Fruit fly (Drosophila melanogaster) whole organism, embryonic: ENCODE data around the gene CG45061.
A peak's percentile ranks its signal among the peaks of the same experiment; 100 is the strongest.

Experiments used
- ATbp ChIP-seq: fragments of 200-800 bp; sonication (Bioruptor generic); optimal IDR thresholded peaks from 2 replicates; lab custom pipeline; 2017; ENCODE audit warnings: missing biosample characterization, mild to moderate bottlenecking, missing genetic modification characterization, missing genetic modification reagents
- Asciz ChIP-seq: fragments of 200-800 bp; sonication (Bioruptor generic); optimal IDR thresholded peaks from 2 replicates; lab custom pipeline; 2017; ENCODE audit warnings: missing biosample characterization, mild to moderate bottlenecking, missing genetic modification characterization, missing genetic modification reagents
- Atf6 ChIP-seq: fragments of 200-800 bp; sonication (Bioruptor generic); IDR thresholded peaks from 2 replicates; pipeline ENCODE4 v1.3.6; 2022; ENCODE audit warnings: missing biosample characterization, missing genetic modification characterization
- B-H1 ChIP-seq: fragments of 200-800 bp; sonication (Bioruptor generic); IDR thresholded peaks from 3 replicates; pipeline ENCODE4 v1.3.6; 2022; ENCODE audit warnings: missing biosample characterization, missing genetic modification characterization
- BtbVII ChIP-seq: fragments of 200-800 bp; sonication (Bioruptor generic); optimal IDR thresholded peaks from 3 replicates; lab custom pipeline; 2017; ENCODE audit warnings: missing biosample characterization, mild to moderate bottlenecking, missing genetic modification characterization
- CG10366 ChIP-seq: fragments of 200-800 bp; sonication (Bioruptor generic); IDR thresholded peaks from 2 replicates; pipeline ENCODE4 v1.3.6; 2022; ENCODE audit warnings: missing biosample characterization, missing genetic modification characterization
- CG10979 ChIP-seq: fragments of 200-800 bp; sonication (Bioruptor generic); optimal IDR thresholded peaks from 2 replicates; lab custom pipeline; 2018; ENCODE audit warnings: missing biosample characterization, mild to moderate bottlenecking, missing genetic modification characterization, moderate library complexity
- CG11456 ChIP-seq: fragments of 200-800 bp; sonication (Bioruptor generic); IDR thresholded peaks from 3 replicates; pipeline ENCODE4 v1.3.6; 2022; ENCODE audit warnings: missing biosample characterization, missing genetic modification characterization
- CG15011 ChIP-seq: fragments of 200-800 bp; sonication (Bioruptor generic); optimal IDR thresholded peaks from 3 replicates; lab custom pipeline; 2018; ENCODE audit warnings: missing biosample characterization, mild to moderate bottlenecking, missing genetic modification characterization
- CG15514 ChIP-seq: fragments of 200-800 bp; sonication (Bioruptor generic); optimal IDR thresholded peaks from 3 replicates; lab custom pipeline; 2017; ENCODE audit warnings: missing biosample characterization, missing genetic modification characterization, mild to moderate bottlenecking, moderate library complexity, missing genetic modification reagents
- CG17359 ChIP-seq: fragments of 200-800 bp; sonication (Bioruptor generic); optimal IDR thresholded peaks from 3 replicates; lab custom pipeline; 2018; ENCODE audit warnings: missing biosample characterization, mild to moderate bottlenecking, missing genetic modification characterization, moderate library complexity
- CG17612 ChIP-seq: fragments of 200-800 bp; sonication (Bioruptor generic); IDR thresholded peaks from 2 replicates; pipeline ENCODE4 v1.3.6; 2022; ENCODE audit warnings: missing biosample characterization, missing genetic modification characterization
- CG18476 ChIP-seq: fragments of 200-800 bp; sonication (Bioruptor generic); optimal IDR thresholded peaks from 2 replicates; lab custom pipeline; 2016; ENCODE audit warnings: missing biosample characterization, mild to moderate bottlenecking, missing genetic modification characterization
- CG18599 ChIP-seq: fragments of 200-800 bp; sonication (Bioruptor generic); optimal IDR thresholded peaks from 3 replicates; lab custom pipeline; 2017; ENCODE audit warnings: missing biosample characterization, missing genetic modification characterization, mild to moderate bottlenecking, moderate library complexity, missing genetic modification reagents
- CG2120 ChIP-seq: fragments of 200-800 bp; sonication (Bioruptor generic); optimal IDR thresholded peaks from 3 replicates; lab custom pipeline; 2016; ENCODE audit warnings: missing biosample characterization, missing genetic modification characterization
- CG32772 ChIP-seq: fragments of 200-800 bp; sonication (Bioruptor generic); IDR thresholded peaks from 2 replicates; pipeline ENCODE4 v1.3.6; 2022; ENCODE audit warnings: missing biosample characterization, missing genetic modification characterization
- CG33213 ChIP-seq: fragments of 200-800 bp; sonication (Bioruptor generic); optimal IDR thresholded peaks from 3 replicates; lab custom pipeline; 2016; ENCODE audit warnings: missing biosample characterization, missing genetic modification characterization
- CG33557 ChIP-seq: fragments of 200-800 bp; sonication (Bioruptor generic); optimal IDR thresholded peaks from 2 replicates; lab custom pipeline; 2019; ENCODE audit warnings: missing biosample characterization, mild to moderate bottlenecking, missing genetic modification characterization, moderate library complexity
- CG34376 ChIP-seq: fragments of 200-800 bp; sonication (Bioruptor generic); optimal IDR thresholded peaks from 2 replicates; lab custom pipeline; 2018; ENCODE audit warnings: missing biosample characterization, mild to moderate bottlenecking, missing genetic modification characterization
- CG5180 ChIP-seq: fragments of 200-800 bp; sonication (Bioruptor generic); optimal IDR thresholded peaks from 3 replicates; lab custom pipeline; 2017; ENCODE audit warnings: missing biosample characterization, missing genetic modification characterization, mild to moderate bottlenecking, moderate library complexity, missing genetic modification reagents
- CG6272 ChIP-seq: fragments of 200-800 bp; sonication (Bioruptor generic); IDR thresholded peaks from 2 replicates; pipeline ENCODE4 v1.3.6; 2022; ENCODE audit warnings: missing biosample characterization, missing genetic modification characterization
- CG6765 ChIP-seq: fragments of 200-800 bp; sonication (Bioruptor generic); optimal IDR thresholded peaks from 3 replicates; lab custom pipeline; 2017; ENCODE audit warnings: missing biosample characterization, mild to moderate bottlenecking, missing genetic modification characterization
- CG7357 ChIP-seq: fragments of 200-800 bp; sonication (Bioruptor generic); IDR thresholded peaks from 3 replicates; pipeline ENCODE4 v1.3.6; 2022; ENCODE audit warnings: missing biosample characterization, missing genetic modification characterization
- CG9215 ChIP-seq: fragments of 200-800 bp; sonication (Bioruptor generic); IDR thresholded peaks from 2 replicates; pipeline ENCODE4 v1.3.6; 2022; ENCODE audit warnings: missing biosample characterization, missing genetic modification characterization
- CG9609 ChIP-seq: fragments of 200-800 bp; sonication (Bioruptor generic); optimal IDR thresholded peaks from 3 replicates; lab custom pipeline; 2016; ENCODE audit warnings: missing biosample characterization, missing genetic modification characterization
- CG9932 ChIP-seq: fragments of 200-800 bp; sonication (Bioruptor generic); IDR thresholded peaks from 2 replicates; pipeline ENCODE4 v1.3.6; 2022; ENCODE audit warnings: missing biosample characterization, missing genetic modification characterization
- Dad ChIP-seq: fragments of 200-800 bp; sonication (Bioruptor generic); optimal IDR thresholded peaks from 3 replicates; lab custom pipeline; 2016; ENCODE audit warnings: missing biosample characterization, missing genetic modification characterization
- Dip3 ChIP-seq: fragments of 200-800 bp; sonication (Bioruptor generic); optimal IDR thresholded peaks from 3 replicates; lab custom pipeline; 2016; ENCODE audit warnings: missing biosample characterization, missing genetic modification characterization
- Dll ChIP-seq: fragments of 200-800 bp; sonication (Bioruptor generic); IDR thresholded peaks from 4 replicates; pipeline ENCODE4 v1.3.6; 2022; ENCODE audit warnings: missing biosample characterization, missing genetic modification characterization; ENCODE audit not compliant: partially characterized antibody
- Dp ChIP-seq: fragments of 200-800 bp; sonication (Bioruptor generic); optimal IDR thresholded peaks from 2 replicates; lab custom pipeline; 2018; ENCODE audit warnings: missing biosample characterization, mild to moderate bottlenecking, missing genetic modification characterization, moderate library complexity
- HHEX ChIP-seq: fragments of 200-800 bp; sonication (Bioruptor generic); optimal IDR thresholded peaks from 3 replicates; lab custom pipeline; 2017; ENCODE audit warnings: missing biosample characterization, mild to moderate bottlenecking, missing genetic modification characterization, missing genetic modification reagents
- Hey ChIP-seq: fragments of 200-800 bp; sonication (Bioruptor generic); optimal IDR thresholded peaks from 3 replicates; lab custom pipeline; 2018; ENCODE audit warnings: missing biosample characterization, mild to moderate bottlenecking, missing genetic modification characterization
- Hmr ChIP-seq: fragments of 200-800 bp; sonication (Bioruptor generic); optimal IDR thresholded peaks from 3 replicates; lab custom pipeline; 2017; ENCODE audit warnings: mild to moderate bottlenecking, missing biosample characterization, missing genetic modification reagents, missing genetic modification characterization
- Hr39 ChIP-seq: fragments of >200 bp; optimal IDR thresholded peaks from 2 replicates; lab custom pipeline; 2017
- Lim3 ChIP-seq: fragments of 200-800 bp; sonication (Bioruptor generic); IDR thresholded peaks from 2 replicates; pipeline ENCODE4 v1.3.6; 2022; ENCODE audit warnings: missing biosample characterization, missing genetic modification characterization
- Meics ChIP-seq: fragments of 200-800 bp; sonication (Bioruptor generic); optimal IDR thresholded peaks from 2 replicates; lab custom pipeline; 2017; ENCODE audit warnings: missing biosample characterization, mild to moderate bottlenecking, missing genetic modification characterization
- Nf-YA ChIP-seq: fragments of 200-800 bp; sonication (Bioruptor generic); IDR thresholded peaks from 2 replicates; pipeline ENCODE4 v1.3.6; 2022; ENCODE audit warnings: missing biosample characterization, missing genetic modification characterization
- Rfx ChIP-seq: fragments of 200-800 bp; sonication (Bioruptor generic); IDR thresholded peaks from 2 replicates; pipeline ENCODE4 v1.3.6; 2022; ENCODE audit warnings: missing biosample characterization, missing genetic modification characterization
- Sin3A ChIP-seq: fragments of >200 bp; optimal IDR thresholded peaks from 2 replicates; lab custom pipeline; 2018
- Tbp ChIP-seq: fragments of >200 bp; optimal IDR thresholded peaks from 2 replicates; lab custom pipeline; 2018; ENCODE audit warnings: missing biosample characterization, missing genetic modification characterization
- bcd ChIP-seq: fragments of 200-800 bp; sonication (Bioruptor generic); optimal IDR thresholded peaks from 2 replicates; lab custom pipeline; 2017; ENCODE audit warnings: missing biosample characterization, mild to moderate bottlenecking, missing genetic modification characterization
- br ChIP-seq: fragments of >200 bp; optimal IDR thresholded peaks from 2 replicates; lab custom pipeline; 2017
- dati ChIP-seq: fragments of 200-800 bp; sonication (Bioruptor generic); IDR thresholded peaks from 2 replicates; pipeline ENCODE4 v1.3.6; 2022; ENCODE audit warnings: missing biosample characterization, missing genetic modification characterization
- esg ChIP-seq: fragments of 200-800 bp; sonication (Bioruptor generic); conservative IDR thresholded peaks from 2 replicates; pipeline ENCODE4 v1.3.6; 2022; ENCODE audit warnings: missing biosample characterization, missing genetic modification characterization
- eyg ChIP-seq: fragments of 200-800 bp; sonication (Bioruptor generic); optimal IDR thresholded peaks from 3 replicates; lab custom pipeline; 2016; ENCODE audit warnings: missing biosample characterization, missing genetic modification characterization
- gsb-n ChIP-seq: fragments of 200-800 bp; sonication (Bioruptor generic); optimal IDR thresholded peaks from 3 replicates; lab custom pipeline; 2018; ENCODE audit warnings: missing biosample characterization, mild to moderate bottlenecking, missing genetic modification characterization
- gt ChIP-seq: fragments of 200-800 bp; sonication (Bioruptor generic); IDR thresholded peaks from 2 replicates; pipeline ENCODE4 v1.3.6; 2022; ENCODE audit warnings: missing biosample characterization, missing genetic modification characterization
- nau ChIP-seq: fragments of 200-800 bp; sonication (Bioruptor generic); optimal IDR thresholded peaks from 3 replicates; lab custom pipeline; 2017; ENCODE audit warnings: missing biosample characterization, mild to moderate bottlenecking, missing genetic modification characterization, missing genetic modification reagents
- oc ChIP-seq: fragments of 200-800 bp; sonication (Bioruptor generic); optimal IDR thresholded peaks from 2 replicates; lab custom pipeline; 2018; ENCODE audit warnings: missing biosample characterization, mild to moderate bottlenecking, missing genetic modification characterization, moderate library complexity
- phol ChIP-seq: fragments of 200-800 bp; sonication (Bioruptor generic); optimal IDR thresholded peaks from 3 replicates; lab custom pipeline; 2018; ENCODE audit warnings: missing biosample characterization, mild to moderate bottlenecking, missing genetic modification characterization, moderate library complexity
- run ChIP-seq: fragments of 200-800 bp; sonication (Bioruptor generic); optimal IDR thresholded peaks from 3 replicates; lab custom pipeline; 2018; ENCODE audit warnings: missing biosample characterization, mild to moderate bottlenecking, missing genetic modification characterization
- scrt ChIP-seq: fragments of 200-800 bp; sonication (Bioruptor generic); optimal IDR thresholded peaks from 2 replicates; lab custom pipeline; 2018; ENCODE audit warnings: missing biosample characterization, mild to moderate bottlenecking, missing genetic modification characterization, moderate library complexity
- wdn ChIP-seq: fragments of 200-800 bp; sonication (Bioruptor generic); IDR thresholded peaks from 2 replicates; pipeline ENCODE4 v1.3.6; 2022; ENCODE audit warnings: missing biosample characterization, missing genetic modification characterization

Gene CG45061

DNA sequence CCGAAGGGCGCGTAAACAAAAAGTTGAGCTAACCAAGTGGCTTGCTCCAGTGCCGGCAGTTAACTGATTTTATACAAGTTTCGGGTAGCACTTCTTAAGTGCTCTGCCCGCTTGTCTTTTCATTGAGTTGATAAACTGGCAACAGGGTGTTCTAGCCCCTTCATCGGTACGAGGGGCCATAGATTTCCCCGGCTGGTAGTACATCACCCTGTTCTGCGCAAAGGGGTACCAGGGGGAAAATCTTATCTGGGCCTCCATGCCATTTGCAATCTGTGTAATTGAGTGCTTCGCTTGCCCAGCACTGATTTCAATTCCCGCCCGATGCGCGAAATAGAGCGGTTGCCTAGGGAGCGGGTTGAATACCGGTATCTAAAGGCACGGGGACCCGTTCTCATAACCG is at the start of gene CG45061:
TSS of gene CG45061 (minus strand) at position 71 of the 400 bp plus-strand sequence.
- TF ChIP-seq Dad (no peak), ATbp (GFP tag; lab: Kevin White, UChicago) (no peak), Sin3A (lab: Kevin White, UChicago) (no peak), CG15514 (GFP tag; lab: Kevin White, UChicago) (peak; percentile 14), esg (no peak), CG17359 (tag; lab: Kevin White, UChicago) (no peak), CG6765 (GFP tag; lab: Kevin White, UChicago) (no peak), CG10366 (peak; percentile 93), Dp (no peak), B-H1 (GFP tag; lab: Robert Waterston, UW) (no peak), CG18599 (GFP tag; lab: Kevin White, UChicago) (peak; percentile 60), Hr39 (lab: Kevin White, UChicago) (no peak), Meics (GFP tag; lab: Kevin White, UChicago) (no peak), dati (GFP tag; lab: Robert Waterston, UW) (no peak), oc (no peak), CG17612 (GFP tag; lab: Robert Waterston, UW) (no peak), Rfx (GFP tag; lab: Robert Waterston, UW) (peak; percentile 55), CG7357 (GFP tag; lab: Robert Waterston, UW) (no peak), Tbp (GFP tag; lab: Kevin White, UChicago) (no peak), Atf6 (GFP tag; lab: Robert Waterston, UW) (0 out of 2 replicates have a peak, but pooled peaks have one; percentile 38), run (no peak), Dip3 (GFP tag; lab: Kevin White, UChicago) (no peak), phol (tag; lab: Kevin White, UChicago) (no peak), gt (GFP tag; lab: Robert Waterston, UW) (no peak), nau (GFP tag; lab: Kevin White, UChicago) (no peak), CG9215 (0 out of 2 replicates have a peak, but pooled peaks have one; percentile 10), CG6272 (no peak), CG18476 (no peak), gsb-n (tag; lab: Kevin White, UChicago) (no peak), Nf-YA (GFP tag; lab: Robert Waterston, UW) (0 out of 2 replicates have a peak, but pooled peaks have one; percentile 8), CG9609 (GFP tag; lab: Kevin White, UChicago) (no peak), BtbVII (no peak), scrt (GFP tag; lab: Kevin White, UChicago) (no peak), CG32772 (GFP tag; lab: Robert Waterston, UW) (no peak), Hey (tag; lab: Kevin White, UChicago) (peak; percentile 12), CG2120 (GFP tag; lab: Kevin White, UChicago) (peak; percentile 35), HHEX (GFP tag; lab: Kevin White, UChicago) (no peak), Asciz (GFP tag; lab: Kevin White, UChicago) (no peak), CG11456 (GFP tag; lab: Robert Waterston, UW) (peak; percentile 32; the same call in 1 of the 3 replicates), CG34376 (GFP tag; lab: Kevin White, UChicago) (peak; percentile 13), Dll (no peak), CG5180 (GFP tag; lab: Kevin White, UChicago) (no peak), br (lab: Kevin White, UChicago) (no peak), wdn (GFP tag; lab: Robert Waterston, UW) (no peak), bcd (no peak), Hmr (GFP tag; lab: Kevin White, UChicago) (peak; percentile 42), eyg (GFP tag; lab: Kevin White, UChicago) (no peak), CG10979 (tag; lab: Kevin White, UChicago) (no peak), CG33213 (GFP tag; lab: Kevin White, UChicago) (no peak), Lim3 (no peak), CG33557 (GFP tag; lab: Kevin White, UChicago) (no peak), CG9932 (GFP tag; lab: Robert Waterston, UW) (peak; percentile 40), CG15011 (no peak)
